Fruit fly (Drosophila melanogaster) whole organism, wandering third instar larva: ENCODE results near the gene ATPsynE.

ENCODE experiments used
- Abd-B ChIP-seq: fragments of >200 bp; optimal IDR thresholded peaks from 2 replicates; lab custom pipeline; 2017; ENCODE audit warnings: missing biosample characterization, missing genetic modification characterization
- Hnf4 ChIP-seq: fragments of 200-800 bp; sonication (Bioruptor generic); optimal IDR thresholded peaks from 2 replicates; lab custom pipeline; 2016; ENCODE audit warnings: missing biosample characterization, mild to moderate bottlenecking, missing genetic modification characterization
- Mio ChIP-seq: sonication (Bioruptor generic); optimal IDR thresholded peaks from 2 replicates; lab custom pipeline; 2016; ENCODE audit warnings: missing biosample characterization, missing genetic modification characterization
- Myc ChIP-seq: fragments of >200 bp; optimal IDR thresholded peaks from 2 replicates; lab custom pipeline; 2017
- OdsH ChIP-seq: fragments of 200-800 bp; sonication (Bioruptor generic); optimal IDR thresholded peaks from 2 replicates; lab custom pipeline; 2016; ENCODE audit warnings: missing biosample characterization, mild to moderate bottlenecking, missing genetic modification characterization
- dl ChIP-seq, 2 experiments: fragments of 175-275, 200-275 bp in 1 of 2; fragments of 200-275 bp in 1 of 2; sonication (Bioruptor generic); optimal IDR thresholded peaks; lab custom pipeline; 2018; ENCODE audit warnings: mild to moderate bottlenecking in 2 of 2, missing biosample characterization in 2 of 2, missing genetic modification characterization in 2 of 2, moderate library complexity in 2 of 2; ENCODE audit not compliant: partially characterized antibody in 2 of 2, insufficient read depth in 1 of 2
- dmrt93B ChIP-seq: fragments of 200-800 bp; sonication (Bioruptor generic); optimal IDR thresholded peaks from 2 replicates; lab custom pipeline; 2018; ENCODE audit warnings: missing biosample characterization, mild to moderate bottlenecking, missing genetic modification characterization
- h ChIP-seq: fragments of 200-800 bp; sonication (Bioruptor generic); optimal IDR thresholded peaks from 3 replicates; lab custom pipeline; 2016; ENCODE audit warnings: missing biosample characterization, mild to moderate bottlenecking, missing genetic modification characterization
- pan ChIP-seq: fragments of >200 bp; optimal IDR thresholded peaks from 2 replicates; lab custom pipeline; 2017
- psq ChIP-seq: fragments of 200-800 bp; sonication (Bioruptor generic); optimal IDR thresholded peaks from 3 replicates; lab custom pipeline; 2017; ENCODE audit warnings: missing biosample characterization, mild to moderate bottlenecking, missing genetic modification characterization, moderate library complexity
- sv ChIP-seq: fragments of 200-800 bp; sonication (Bioruptor generic); optimal IDR thresholded peaks from 3 replicates; lab custom pipeline; 2016; ENCODE audit warnings: missing biosample characterization, missing genetic modification characterization
- usp ChIP-seq: fragments of >200 bp; optimal IDR thresholded peaks from 2 replicates; lab custom pipeline; 2017; ENCODE audit warnings: missing biosample characterization, missing genetic modification characterization

- TF ChIP-seq Myc (lab: Kevin White, UChicago) (no peak), pan (lab: Kevin White, UChicago) (no peak), psq (GFP tag; lab: Kevin White, UChicago) (no peak), h (GFP tag; lab: Kevin White, UChicago) (no peak), Hnf4 (no peak), dl (GFP tag; optimal IDR thresholded peaks at IDR 0.05; lab: Kevin White, UChicago; ENCODE audit: insufficient read depth in 1 of 2, partially characterized antibody in 2 of 2) (no peak), sv (GFP tag; lab: Kevin White, UChicago) (no peak), Mio (no peak), dmrt93B (GFP tag; lab: Kevin White, UChicago) (no peak), usp (GFP tag; lab: Kevin White, UChicago) (no peak), OdsH (GFP tag; lab: Kevin White, UChicago) (no peak), Abd-B (GFP tag; lab: Kevin White, UChicago) (no peak)
These were observed 18.0 kb downstream of the ATPsynE start for dm6 chr3R:14344767-14345166.
